Fruit fly (Drosophila melanogaster): Measurements from ENCODE around the gene Diedel.

The Diedel gene

DNA sequence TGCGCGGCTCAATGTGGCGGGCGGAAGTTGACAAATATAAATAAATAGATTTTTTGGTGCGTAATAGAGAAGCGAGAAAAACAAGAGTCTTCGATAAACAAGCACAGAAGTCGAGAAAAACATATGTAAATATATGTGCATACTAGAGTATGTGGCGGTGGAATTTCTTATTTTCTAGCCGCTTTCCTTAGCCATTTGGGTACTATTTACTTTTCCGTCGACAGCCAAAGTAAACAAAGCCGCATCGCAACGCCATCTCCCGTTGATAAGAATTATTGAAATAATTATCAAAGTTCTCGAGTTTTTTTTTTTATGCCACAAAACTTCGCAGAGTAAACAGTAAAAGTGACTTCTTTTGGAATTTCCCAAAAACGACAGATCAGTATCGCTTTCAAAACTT, 13.7 kb upstream of the Diedel start (continued):
- TF ChIP-seq Fer3 (tag; optimal IDR thresholded peaks at IDR 0.05), result peak; percentile 36
- no peak for TF ChIP-seq TFAM (GFP tag; optimal IDR thresholded peaks at IDR 0.05)
- TF ChIP-seq pnt (GFP tag; optimal IDR thresholded peaks at IDR 0.05), result no peak
- TF ChIP-seq grau (tag; optimal IDR thresholded peaks at IDR 0.05), result no peak
- no peak for TF ChIP-seq insv (GFP tag; optimal IDR thresholded peaks at IDR 0.05)
- TF ChIP-seq ranshi (GFP tag; IDR thresholded peaks at IDR 0.05), result peak; percentile 10; the same call in 1 of the 2 replicates
- no peak for TF ChIP-seq Hr3 (GFP tag; optimal IDR thresholded peaks at IDR 0.05)
- no peak for TF ChIP-seq tio (GFP tag; optimal IDR thresholded peaks at IDR 0.05)
- peak; percentile 49; the same call in 2 of the 3 replicates for TF ChIP-seq zfh1 (GFP tag; IDR thresholded peaks at IDR 0.05)
- peak; percentile 68 for TF ChIP-seq fd64A (GFP tag; optimal IDR thresholded peaks at IDR 0.05)
- TF ChIP-seq CG12659 (GFP tag; optimal IDR thresholded peaks at IDR 0.05), result peak; percentile 22
- no peak for TF ChIP-seq Lpt (GFP tag; optimal IDR thresholded peaks at IDR 0.05)
- TF ChIP-seq Fer1 (GFP tag; optimal IDR thresholded peaks at IDR 0.05), result peak; percentile 20
- TF ChIP-seq otp (GFP tag; IDR thresholded peaks at IDR 0.05), result no peak
- peak; percentile 18 for TF ChIP-seq CG17359 (tag; optimal IDR thresholded peaks at IDR 0.05)
- no peak for TF ChIP-seq CG34224 (GFP tag; IDR thresholded peaks at IDR 0.05; ENCODE audit: partially characterized antibody)
- no peak for TF ChIP-seq crc (GFP tag; optimal IDR thresholded peaks at IDR 0.05)
- no peak for TF ChIP-seq Mrtf (GFP tag; IDR thresholded peaks at IDR 0.05)
- peak; percentile 69 for TF ChIP-seq CG15601 (tag; optimal IDR thresholded peaks at IDR 0.05)
- TF ChIP-seq H2.0 (GFP tag; IDR thresholded peaks at IDR 0.05), result no peak
- TF ChIP-seq CG33213 (GFP tag; optimal IDR thresholded peaks at IDR 0.05), result peak; percentile 19
- TF ChIP-seq CG18619 (GFP tag; optimal IDR thresholded peaks at IDR 0.05), result peak; percentile 12
- no peak for TF ChIP-seq CG12942 (GFP tag; optimal IDR thresholded peaks at IDR 0.05)
- peak; percentile 5 for TF ChIP-seq CG13296 (GFP tag; optimal IDR thresholded peaks at IDR 0.05)
- TF ChIP-seq CG10959 (GFP tag; IDR thresholded peaks at IDR 0.05), result no peak
- no peak for TF ChIP-seq ash1 (GFP tag; optimal IDR thresholded peaks at IDR 0.05)
- TF ChIP-seq CG34376 (GFP tag; optimal IDR thresholded peaks at IDR 0.05), result no peak
- TF ChIP-seq luna (GFP tag; optimal IDR thresholded peaks at IDR 0.05), result no peak
- TF ChIP-seq CG14050 (GFP tag; IDR thresholded peaks at IDR 0.05), result no peak
- no peak for TF ChIP-seq Eip74EF (GFP tag; optimal IDR thresholded peaks at IDR 0.05)
- TF ChIP-seq CG3847 (GFP tag; IDR thresholded peaks at IDR 0.05), result no peak
- peak; percentile 79 for TF ChIP-seq Med (GFP tag)
- TF ChIP-seq C15 (GFP tag; IDR thresholded peaks at IDR 0.05), result no peak
- peak; percentile 40 for TF ChIP-seq CG18599 (GFP tag; optimal IDR thresholded peaks at IDR 0.05)
- TF ChIP-seq CG6254 (GFP tag; optimal IDR thresholded peaks at IDR 0.05), result peak; percentile 13
- TF ChIP-seq Oli (tag; optimal IDR thresholded peaks at IDR 0.05), result no peak
- peak; percentile 59 for TF ChIP-seq CG3281 (GFP tag; optimal IDR thresholded peaks at IDR 0.05)
- TF ChIP-seq sens-2 (GFP tag; IDR thresholded peaks at IDR 0.05), result no peak
- TF ChIP-seq prd (optimal IDR thresholded peaks at IDR 0.05), result no peak
- no peak for TF ChIP-seq prd (GFP tag; IDR thresholded peaks at IDR 0.05)

DNA sequence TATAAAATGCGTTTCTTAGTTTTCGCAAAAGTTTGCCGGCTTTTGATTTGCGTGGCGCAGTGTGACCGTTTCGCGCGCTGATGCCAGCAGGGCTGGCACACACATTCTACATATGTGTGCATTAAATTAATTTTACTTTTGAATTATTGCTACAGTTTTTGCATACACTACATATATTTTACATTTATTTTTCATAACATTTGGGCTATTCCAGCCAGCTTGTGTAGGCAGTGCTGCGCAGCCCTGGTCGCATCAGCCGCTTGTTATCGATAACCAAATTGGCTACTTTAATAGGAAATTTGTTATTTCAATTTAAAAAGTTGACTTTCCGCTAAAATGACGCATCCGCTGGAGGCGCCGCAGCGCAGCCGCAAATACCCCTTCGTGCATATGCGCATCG, 4.4 kb upstream of the Diedel start, which contains the start of the genes CG2321 and CG2006:
Gene CG2321 (minus strand): TSS at position 57 of the 400 bp plus-strand sequence.
Gene CG2006 (plus strand): TSS at position 260 of the 400 bp plus-strand sequence.
- TF ChIP-seq pho (GFP tag; optimal IDR thresholded peaks at IDR 0.05) (peak; percentile 46), CG10654 (GFP tag; optimal IDR thresholded peaks at IDR 0.05) (peak; percentile 30), tgo (GFP tag; IDR thresholded peaks at IDR 0.05) (peak; percentile 20; the same call in 1 of the 3 replicates), CG9437 (GFP tag; optimal IDR thresholded peaks at IDR 0.05) (no peak), CG10267 (tag; optimal IDR thresholded peaks at IDR 0.05) (peak; percentile 64), YL-1 (GFP tag; optimal IDR thresholded peaks at IDR 0.05) (peak; percentile 94), Vsx1 (GFP tag; optimal IDR thresholded peaks at IDR 0.05) (peak; percentile 76), ftz-f1 (GFP tag; optimal IDR thresholded peaks at IDR 0.05) (peak; percentile 41), Dp (GFP tag; optimal IDR thresholded peaks at IDR 0.05) (peak; percentile 79), Jarid2 (GFP tag; optimal IDR thresholded peaks at IDR 0.05) (no peak), CG12659 (GFP tag; optimal IDR thresholded peaks at IDR 0.05) (peak; percentile 80), CG10959 (GFP tag; IDR thresholded peaks at IDR 0.05) (peak; percentile 54; the same call in 1 of the 2 replicates), knrl (GFP tag; IDR thresholded peaks at IDR 0.05; ENCODE audit: partially characterized antibody) (peak; percentile 70), Atf6 (GFP tag; IDR thresholded peaks at IDR 0.05) (no peak), ATbp (GFP tag; optimal IDR thresholded peaks at IDR 0.05) (no peak)
